Fruit fly (Drosophila melanogaster) whole organism, embryonic: Measurements from ENCODE around the gene Dbp73D.

Source experiments
- Atf-2 ChIP-seq: fragments of 200-800 bp; sonication (Bioruptor generic); optimal IDR thresholded peaks from 2 replicates; lab custom pipeline; 2016; ENCODE audit warnings: missing biosample characterization, missing genetic modification characterization
- Atf3 ChIP-seq: fragments of 200-800 bp; sonication (Bioruptor generic); optimal IDR thresholded peaks from 3 replicates; lab custom pipeline; 2016; ENCODE audit warnings: missing biosample characterization, missing genetic modification characterization
- B-H1 ChIP-seq: fragments of 200-800 bp; sonication (Bioruptor generic); IDR thresholded peaks from 3 replicates; pipeline ENCODE4 v1.3.6; 2022; ENCODE audit warnings: missing biosample characterization, missing genetic modification characterization
- CG10366 ChIP-seq: fragments of 200-800 bp; sonication (Bioruptor generic); IDR thresholded peaks from 2 replicates; pipeline ENCODE4 v1.3.6; 2022; ENCODE audit warnings: missing biosample characterization, missing genetic modification characterization
- CG10543 ChIP-seq: fragments of 200-800 bp; sonication (Bioruptor generic); optimal IDR thresholded peaks from 3 replicates; lab custom pipeline; 2017; ENCODE audit warnings: missing biosample characterization, mild to moderate bottlenecking, missing genetic modification characterization, moderate library complexity
- CG10979 ChIP-seq: fragments of 200-800 bp; sonication (Bioruptor generic); optimal IDR thresholded peaks from 2 replicates; lab custom pipeline; 2018; ENCODE audit warnings: missing biosample characterization, mild to moderate bottlenecking, missing genetic modification characterization, moderate library complexity
- CG11093 ChIP-seq: fragments of 200-800 bp; sonication (Bioruptor generic); IDR thresholded peaks from 3 replicates; pipeline ENCODE4 v1.3.6; 2022; ENCODE audit warnings: missing biosample characterization, missing genetic modification characterization
- CG12155 ChIP-seq: fragments of 200-800 bp; sonication (Bioruptor generic); optimal IDR thresholded peaks from 3 replicates; lab custom pipeline; 2016; ENCODE audit warnings: missing biosample characterization, missing genetic modification characterization
- CG12391 ChIP-seq: fragments of 200-800 bp; sonication (Bioruptor generic); optimal IDR thresholded peaks from 3 replicates; lab custom pipeline; 2018; ENCODE audit warnings: missing biosample characterization, mild to moderate bottlenecking, missing genetic modification characterization, moderate library complexity
- CG12769 ChIP-seq: fragments of 200-800 bp; sonication (Bioruptor generic); optimal IDR thresholded peaks from 2 replicates; lab custom pipeline; 2019; ENCODE audit warnings: missing biosample characterization, mild to moderate bottlenecking, missing genetic modification characterization, moderate library complexity
- CG12942 ChIP-seq: fragments of 200-800 bp; sonication (Bioruptor generic); optimal IDR thresholded peaks from 3 replicates; lab custom pipeline; 2016; ENCODE audit warnings: missing biosample characterization, missing genetic modification characterization
- CG15073 ChIP-seq: fragments of 200-800 bp; sonication (Bioruptor generic); optimal IDR thresholded peaks from 2 replicates; lab custom pipeline; 2016; ENCODE audit warnings: missing biosample characterization, missing genetic modification characterization
- CG1603 ChIP-seq: fragments of 200-800 bp; sonication (Bioruptor generic); optimal IDR thresholded peaks from 2 replicates; lab custom pipeline; 2019; ENCODE audit warnings: missing biosample characterization, mild to moderate bottlenecking, missing genetic modification characterization, moderate library complexity
- CG16863 ChIP-seq: fragments of 200-800 bp; sonication (Bioruptor generic); optimal IDR thresholded peaks from 3 replicates; lab custom pipeline; 2016; ENCODE audit warnings: missing biosample characterization, missing genetic modification characterization
- CG17328 ChIP-seq: fragments of 200-800 bp; sonication (Bioruptor generic); IDR thresholded peaks from 2 replicates; pipeline ENCODE4 v1.3.6; 2022; ENCODE audit warnings: missing biosample characterization, missing genetic modification characterization
- CG17385 ChIP-seq: fragments of 200-800 bp; sonication (Bioruptor generic); optimal IDR thresholded peaks from 3 replicates; lab custom pipeline; 2018; ENCODE audit warnings: missing biosample characterization, mild to moderate bottlenecking, missing genetic modification characterization
- CG1832 ChIP-seq: fragments of 200-800 bp; sonication (Bioruptor generic); optimal IDR thresholded peaks from 2 replicates; lab custom pipeline; 2017; ENCODE audit warnings: missing biosample characterization, mild to moderate bottlenecking, missing genetic modification characterization, inconsistent platforms
- CG18619 ChIP-seq: fragments of 200-800 bp; sonication (Bioruptor generic); optimal IDR thresholded peaks from 3 replicates; lab custom pipeline; 2017; ENCODE audit warnings: missing biosample characterization, mild to moderate bottlenecking, missing genetic modification characterization
- CG2889 ChIP-seq: fragments of 200-800 bp; sonication (Bioruptor generic); IDR thresholded peaks from 3 replicates; pipeline ENCODE4 v1.3.6; 2022; ENCODE audit warnings: missing biosample characterization, missing genetic modification characterization
- CG30403 ChIP-seq: fragments of 200-800 bp; sonication (Bioruptor generic); optimal IDR thresholded peaks from 3 replicates; lab custom pipeline; 2016; ENCODE audit warnings: missing biosample characterization, missing genetic modification characterization
- CG31388 ChIP-seq: fragments of 200-800 bp; sonication (Bioruptor generic); optimal IDR thresholded peaks from 2 replicates; lab custom pipeline; 2016; ENCODE audit warnings: missing biosample characterization, missing genetic modification characterization
- CG31441 ChIP-seq: fragments of 200-800 bp; sonication (Bioruptor generic); IDR thresholded peaks from 2 replicates; pipeline ENCODE4 v1.3.6; 2022; ENCODE audit warnings: missing biosample characterization, missing genetic modification characterization
- CG3163 ChIP-seq: fragments of 200-800 bp; sonication (Bioruptor generic); optimal IDR thresholded peaks from 3 replicates; lab custom pipeline; 2016; ENCODE audit warnings: missing biosample characterization, missing genetic modification characterization
- CG4707 ChIP-seq: fragments of 200-800 bp; sonication (Bioruptor generic); optimal IDR thresholded peaks from 2 replicates; lab custom pipeline; 2018; ENCODE audit warnings: missing biosample characterization, mild to moderate bottlenecking, missing genetic modification characterization, moderate library complexity
- CG4854 ChIP-seq: fragments of 200-800 bp; sonication (Bioruptor generic); optimal IDR thresholded peaks from 2 replicates; lab custom pipeline; 2016; ENCODE audit warnings: missing biosample characterization, missing genetic modification characterization, inconsistent platforms
- CG6654 ChIP-seq: fragments of 200-800 bp; sonication (Bioruptor generic); optimal IDR thresholded peaks from 2 replicates; lab custom pipeline; 2017; ENCODE audit warnings: missing biosample characterization, mild to moderate bottlenecking, missing genetic modification characterization
- CG6813 ChIP-seq: fragments of 200-800 bp; sonication (Bioruptor generic); optimal IDR thresholded peaks from 2 replicates; lab custom pipeline; 2017; ENCODE audit warnings: missing biosample characterization, missing genetic modification characterization, mild to moderate bottlenecking, moderate library complexity, missing genetic modification reagents
- CG9727 ChIP-seq: fragments of 200-800 bp; sonication (Bioruptor generic); optimal IDR thresholded peaks from 3 replicates; lab custom pipeline; 2017; ENCODE audit warnings: missing biosample characterization, mild to moderate bottlenecking, missing genetic modification characterization
- Camta ChIP-seq: fragments of 200-800 bp; sonication (Bioruptor generic); optimal IDR thresholded peaks from 2 replicates; lab custom pipeline; 2016; ENCODE audit warnings: missing biosample characterization, missing genetic modification characterization
- D19B ChIP-seq: fragments of 200-800 bp; sonication (Bioruptor generic); optimal IDR thresholded peaks from 2 replicates; lab custom pipeline; 2017; ENCODE audit warnings: missing biosample characterization, mild to moderate bottlenecking, missing genetic modification characterization
- Doc3 ChIP-seq: fragments of 200-800 bp; sonication (Bioruptor generic); IDR thresholded peaks from 3 replicates; pipeline ENCODE4 v1.3.6; 2022; ENCODE audit warnings: missing biosample characterization, missing genetic modification characterization; ENCODE audit not compliant: partially characterized antibody
- GATAe ChIP-seq: fragments of 200-800 bp; sonication (Bioruptor generic); conservative IDR thresholded peaks from 2 replicates; pipeline ENCODE4 v1.3.6; 2022; ENCODE audit warnings: missing biosample characterization, missing genetic modification characterization
- H15 ChIP-seq: fragments of 200-800 bp; sonication (Bioruptor generic); IDR thresholded peaks from 3 replicates; pipeline ENCODE4 v1.3.6; 2022; ENCODE audit warnings: missing biosample characterization, missing genetic modification characterization
- Hr3 ChIP-seq: fragments of 200-800 bp; sonication (Bioruptor generic); optimal IDR thresholded peaks from 3 replicates; lab custom pipeline; 2016; ENCODE audit warnings: missing biosample characterization, missing genetic modification characterization
- NC2α ChIP-seq: fragments of 200-800 bp; sonication (Bioruptor generic); optimal IDR thresholded peaks from 2 replicates; lab custom pipeline; 2016; ENCODE audit warnings: missing biosample characterization, missing genetic modification characterization
- Sin3A ChIP-seq: fragments of >200 bp; optimal IDR thresholded peaks from 2 replicates; lab custom pipeline; 2018
- Ssrp ChIP-seq: fragments of 200-800 bp; sonication (Bioruptor generic); optimal IDR thresholded peaks from 2 replicates; lab custom pipeline; 2018; ENCODE audit warnings: missing biosample characterization, mild to moderate bottlenecking, missing genetic modification characterization, moderate library complexity
- TFAM ChIP-seq: fragments of 200-800 bp; sonication (Bioruptor generic); optimal IDR thresholded peaks from 2 replicates; lab custom pipeline; 2017; ENCODE audit warnings: missing biosample characterization, missing genetic modification characterization, inconsistent platforms
- Taf1 ChIP-seq: fragments of 200-800 bp; sonication (Bioruptor generic); IDR thresholded peaks from 2 replicates; pipeline ENCODE4 v1.3.6; 2022; ENCODE audit warnings: missing biosample characterization, missing genetic modification characterization
- abd-A ChIP-seq: fragments of 200-800 bp; sonication (Bioruptor generic); optimal IDR thresholded peaks from 3 replicates; lab custom pipeline; 2019; ENCODE audit warnings: missing biosample characterization, mild to moderate bottlenecking, missing genetic modification characterization, moderate library complexity
- amos ChIP-seq: fragments of 200-800 bp; sonication (Bioruptor generic); IDR thresholded peaks from 2 replicates; pipeline ENCODE4 v1.3.6; 2022; ENCODE audit warnings: missing biosample characterization, missing genetic modification characterization; ENCODE audit not compliant: partially characterized antibody
- az2 ChIP-seq: fragments of 200-800 bp; sonication (Bioruptor generic); optimal IDR thresholded peaks from 3 replicates; lab custom pipeline; 2016; ENCODE audit warnings: missing biosample characterization, missing genetic modification characterization
- bcd ChIP-seq: fragments of 200-800 bp; sonication (Bioruptor generic); optimal IDR thresholded peaks from 2 replicates; lab custom pipeline; 2017; ENCODE audit warnings: missing biosample characterization, mild to moderate bottlenecking, missing genetic modification characterization
- chm ChIP-seq: fragments of 200-800 bp; sonication (Bioruptor generic); IDR thresholded peaks from 2 replicates; pipeline ENCODE4 v1.3.6; 2022; ENCODE audit warnings: missing biosample characterization, missing genetic modification characterization
- dimm ChIP-seq: fragments of 200-800 bp; sonication (Bioruptor generic); IDR thresholded peaks from 2 replicates; pipeline ENCODE4 v1.3.6; 2022; ENCODE audit warnings: missing biosample characterization, missing genetic modification characterization
- fd3F ChIP-seq: fragments of 200-800 bp; sonication (Bioruptor generic); optimal IDR thresholded peaks from 2 replicates; lab custom pipeline; 2018; ENCODE audit warnings: missing biosample characterization, mild to moderate bottlenecking, missing genetic modification characterization, moderate library complexity
- maf-S ChIP-seq: fragments of 200-800 bp; sonication (Bioruptor generic); optimal IDR thresholded peaks from 2 replicates; lab custom pipeline; 2016; ENCODE audit warnings: missing biosample characterization, missing genetic modification characterization
- salm ChIP-seq: fragments of 200-800 bp; sonication (Bioruptor generic); optimal IDR thresholded peaks from 2 replicates; lab custom pipeline; 2018; ENCODE audit warnings: missing biosample characterization, mild to moderate bottlenecking, missing genetic modification characterization
- sima ChIP-seq: fragments of 200-800 bp; sonication (Bioruptor generic); optimal IDR thresholded peaks from 2 replicates; lab custom pipeline; 2016; ENCODE audit warnings: missing biosample characterization, missing genetic modification characterization
- trem ChIP-seq: fragments of 200-800 bp; optimal IDR thresholded peaks from 3 replicates; lab custom pipeline; 2019; ENCODE audit warnings: missing biosample characterization, mild to moderate bottlenecking, missing genetic modification characterization, moderate library complexity
- vnd ChIP-seq: fragments of 200-800 bp; sonication (Bioruptor generic); IDR thresholded peaks from 3 replicates; pipeline ENCODE4 v1.3.6; 2022; ENCODE audit warnings: missing biosample characterization, missing genetic modification characterization; ENCODE audit not compliant: partially characterized antibody
- zfh2 ChIP-seq: fragments of 200-800 bp; sonication (Bioruptor generic); optimal IDR thresholded peaks from 2 replicates; lab custom pipeline; 2016; ENCODE audit warnings: missing biosample characterization, missing genetic modification characterization

The Dbp73D gene

dm6 chr3L:16760274-16760673 lies 29.7 kb upstream of the Dbp73D start (continued):
- TF ChIP-seq D19B, result peak; percentile 60
- TF ChIP-seq CG17328 (GFP tag; lab: Robert Waterston, UW), result no peak
- TF ChIP-seq CG10543, result no peak
- TF ChIP-seq az2 (GFP tag; lab: Kevin White, UChicago), result peak; percentile 64
- peak; percentile 27 for TF ChIP-seq CG17385
- TF ChIP-seq B-H1 (GFP tag; lab: Robert Waterston, UW), result no peak
- peak; percentile 59 for TF ChIP-seq CG10979
- TF ChIP-seq CG4854 (GFP tag; lab: Kevin White, UChicago), result no peak
- no peak for TF ChIP-seq CG31388 (GFP tag; lab: Kevin White, UChicago)
- TF ChIP-seq bcd (GFP tag; lab: Kevin White, UChicago), result peak; percentile 9
- no peak for TF ChIP-seq CG9727
- TF ChIP-seq dimm (GFP tag; lab: Robert Waterston, UW), result no peak
- no peak for TF ChIP-seq Hr3
- no peak for TF ChIP-seq vnd (GFP tag; lab: Robert Waterston, UW)
- TF ChIP-seq CG10366 (GFP tag; lab: Robert Waterston, UW), result peak; percentile 16; the same call in 1 of the 2 replicates
- no peak for TF ChIP-seq Camta (GFP tag; lab: Kevin White, UChicago)
- no peak for TF ChIP-seq CG15073 (GFP tag; lab: Kevin White, UChicago)
- peak; percentile 7 for TF ChIP-seq NC2α (GFP tag; lab: Kevin White, UChicago)
- peak; percentile 69 for TF ChIP-seq CG1603 (tag; lab: Kevin White, UChicago)
- TF ChIP-seq CG12155 (GFP tag; lab: Kevin White, UChicago), result no peak
- no peak for TF ChIP-seq Atf3 (GFP tag; lab: Kevin White, UChicago)
- peak; percentile 37 for TF ChIP-seq CG30403 (GFP tag; lab: Kevin White, UChicago)
- TF ChIP-seq CG1832 (GFP tag; lab: Kevin White, UChicago), result no peak
- peak; percentile 44 for TF ChIP-seq CG12769 (tag; lab: Kevin White, UChicago)
- no peak for TF ChIP-seq Taf1
- no peak for TF ChIP-seq maf-S (GFP tag; lab: Kevin White, UChicago)
- TF ChIP-seq CG6654 (GFP tag; lab: Kevin White, UChicago), result no peak
- TF ChIP-seq CG18619 (GFP tag; lab: Kevin White, UChicago), result peak; percentile 4
- no peak for TF ChIP-seq H15
- no peak for TF ChIP-seq TFAM (GFP tag; lab: Kevin White, UChicago)
- no peak for TF ChIP-seq CG3163 (GFP tag; lab: Kevin White, UChicago)
- TF ChIP-seq CG12391 (tag; lab: Kevin White, UChicago), result peak; percentile 47
- no peak for TF ChIP-seq CG6813 (GFP tag; lab: Kevin White, UChicago)
- no peak for TF ChIP-seq amos (GFP tag; lab: Robert Waterston, UW)
- peak; percentile 48; the same call in 1 of the 2 replicates for TF ChIP-seq chm (GFP tag; lab: Robert Waterston, UW)
- TF ChIP-seq Doc3 (GFP tag; lab: Robert Waterston, UW), result no peak
- no peak for TF ChIP-seq fd3F
- TF ChIP-seq abd-A (tag; lab: Kevin White, UChicago), result no peak
- peak; percentile 39 for TF ChIP-seq CG16863 (GFP tag; lab: Kevin White, UChicago)
- peak; percentile 11 for TF ChIP-seq trem
- TF ChIP-seq CG12942 (GFP tag; lab: Kevin White, UChicago), result peak; percentile 7
- peak; percentile 39 for TF ChIP-seq Atf-2 (GFP tag; lab: Kevin White, UChicago)
- TF ChIP-seq CG31441 (GFP tag; lab: Robert Waterston, UW), result peak; percentile 55
- TF ChIP-seq CG2889 (GFP tag; lab: Robert Waterston, UW), result no peak
- no peak for TF ChIP-seq CG11093 (GFP tag; lab: Robert Waterston, UW)
- TF ChIP-seq CG4707, result no peak
- TF ChIP-seq zfh2, result no peak
- TF ChIP-seq GATAe (GFP tag; lab: Robert Waterston, UW), result no peak
- TF ChIP-seq Ssrp (tag; lab: Kevin White, UChicago), result peak; percentile 51
- no peak for TF ChIP-seq sima (GFP tag; lab: Kevin White, UChicago)
- TF ChIP-seq salm, result no peak
- TF ChIP-seq Sin3A (lab: Kevin White, UChicago), result no peak
